Fruit fly (Drosophila melanogaster) S2 (cell line): ENCODE data around the gene Pgant2.

Experiments used
- CG8478 ChIP-seq: fragments of >200 bp; optimal IDR thresholded peaks from 2 replicates; lab custom pipeline; 2018
- CTCF ChIP-seq, 2 experiments: fragments of >200 bp; optimal IDR thresholded peaks; 2 replicates each; lab custom pipeline; 2018

- no peak for TF ChIP-seq CTCF (optimal IDR thresholded peaks at IDR 0.05; lab: Kevin White, UChicago)
- no peak for TF ChIP-seq CG8478 (lab: Kevin White, UChicago)
Measured at dm6 chr2L:3354642-3355380, 71.7 kb downstream of the Pgant2 start, which contains the start of gene E23.
